Worm (Caenorhabditis elegans) whole organism, L1 larva: ENCODE results near the gene ceh-33.
A peak's percentile ranks its signal among the peaks of the same experiment; 100 is the strongest.

Experiments
- C34B4.2 ChIP-seq: sonication (generic microtip); optimal IDR thresholded peaks from 2 replicates; lab custom pipeline; 2017; ENCODE audit warnings: mild to moderate bottlenecking, missing genetic modification characterization, missing compliant biosample characterization
- F16B12.6 ChIP-seq: fragments of 150-350 bp; optimal IDR thresholded peaks from 2 replicates; lab custom pipeline; 2014; ENCODE audit warnings: missing biosample characterization, missing genetic modification characterization
- ama-1 ChIP-seq: fragments of 150-350 bp; optimal IDR thresholded peaks from 2 replicates; lab custom pipeline; 2014
- ceh-8 ChIP-seq: fragments of 200-800 bp; sonication (Bioruptor generic); optimal IDR thresholded peaks from 2 replicates; lab custom pipeline; 2018; ENCODE audit warnings: mild to moderate bottlenecking, missing genetic modification characterization, moderate library complexity, missing compliant biosample characterization
- ceh-82 ChIP-seq, 3 experiments: fragments of 150-350 bp in 1 of 3; sonication (generic microtip) in 2 of 3; optimal IDR thresholded peaks; 2 replicates each; lab custom pipeline; 2014 to 2017; ENCODE audit warnings: missing biosample characterization in 3 of 3, missing genetic modification characterization in 3 of 3
- ceh-90 ChIP-seq: sonication (generic microtip); optimal IDR thresholded peaks from 2 replicates; lab custom pipeline; 2016; ENCODE audit warnings: missing genetic modification characterization, missing compliant biosample characterization
- dsc-1 ChIP-seq: sonication (generic microtip); optimal IDR thresholded peaks from 2 replicates; lab custom pipeline; 2016; ENCODE audit warnings: mild to moderate bottlenecking, missing genetic modification characterization, missing compliant biosample characterization
- efl-1 ChIP-seq, 4 experiments: fragments of 150-350 bp; optimal IDR thresholded peaks in 3 of 4; peaks in 1 of 4; 1 replicate in 1 of 4; 2 replicates in 3 of 4; lab custom pipeline; 2014; ENCODE audit warnings: missing biosample characterization in 2 of 4, missing genetic modification characterization in 2 of 4, missing genetic modification reagents in 2 of 4
- ets-5 ChIP-seq: fragments of 200-800 bp; sonication (Bioruptor generic); IDR thresholded peaks from 2 replicates; pipeline ENCODE4 v1.3.6; 2022; ENCODE audit warnings: missing genetic modification characterization, missing compliant biosample characterization
- fkh-10 ChIP-seq: sonication (generic microtip); optimal IDR thresholded peaks from 2 replicates; lab custom pipeline; 2017; ENCODE audit warnings: missing biosample characterization, missing genetic modification reagents, missing genetic modification characterization
- fkh-4 ChIP-seq: sonication (generic microtip); optimal IDR thresholded peaks from 2 replicates; lab custom pipeline; 2016; ENCODE audit warnings: missing compliant biosample characterization, missing genetic modification characterization, borderline replicate concordance
- fkh-8 ChIP-seq: sonication (generic microtip); optimal IDR thresholded peaks from 2 replicates; lab custom pipeline; 2016; ENCODE audit warnings: mild to moderate bottlenecking, missing genetic modification characterization, missing compliant biosample characterization
- hlh-4 ChIP-seq: sonication (generic microtip); optimal IDR thresholded peaks from 2 replicates; lab custom pipeline; 2016; ENCODE audit warnings: mild to moderate bottlenecking, missing genetic modification characterization, missing compliant biosample characterization
- hpl-2 ChIP-seq: fragments of 150-350 bp; optimal IDR thresholded peaks from 2 replicates; lab custom pipeline; 2014; ENCODE audit warnings: missing biosample characterization, missing genetic modification reagents, missing genetic modification characterization
- irx-1 ChIP-seq: sonication (generic microtip); optimal IDR thresholded peaks from 2 replicates; lab custom pipeline; 2016; ENCODE audit warnings: missing genetic modification characterization, missing compliant biosample characterization
- lin-14 ChIP-seq: fragments of 200-800 bp; sonication (Bioruptor generic); optimal IDR thresholded peaks from 2 replicates; lab custom pipeline; 2018; ENCODE audit warnings: mild to moderate bottlenecking, missing genetic modification characterization, moderate library complexity, missing compliant biosample characterization
- lsy-2 ChIP-seq, 2 experiments: fragments of 150-350 bp; optimal IDR thresholded peaks; 2 replicates each; lab custom pipeline; 2014; ENCODE audit warnings: missing biosample characterization in 2 of 2, missing genetic modification characterization in 2 of 2
- mab-9 ChIP-seq: fragments of 200-800 bp; sonication (Bioruptor generic); IDR thresholded peaks from 2 replicates; pipeline ENCODE4 v1.3.6; 2022; ENCODE audit warnings: missing genetic modification reagents, missing genetic modification characterization, missing compliant biosample characterization
- mdl-1 ChIP-seq, 2 experiments: fragments of 150-350 bp; optimal IDR thresholded peaks; 2 replicates each; lab custom pipeline; 2014 to 2017; ENCODE audit warnings: missing biosample characterization in 2 of 2, missing genetic modification characterization in 2 of 2, inconsistent platforms in 1 of 2
- nhr-12 ChIP-seq: sonication (generic microtip); optimal IDR thresholded peaks from 2 replicates; lab custom pipeline; 2017; ENCODE audit warnings: missing biosample characterization, missing genetic modification characterization
- nhr-19 ChIP-seq: fragments of 200-800 bp; sonication (Bioruptor generic); conservative IDR thresholded peaks from 2 replicates; pipeline ENCODE4 v1.3.6; 2022; ENCODE audit warnings: missing genetic modification characterization, missing compliant biosample characterization
- nhr-20 ChIP-seq: sonication (generic microtip); optimal IDR thresholded peaks from 2 replicates; lab custom pipeline; 2016; ENCODE audit warnings: mild to moderate bottlenecking, missing genetic modification characterization, missing compliant biosample characterization
- nhr-28 ChIP-seq: fragments of 150-350 bp; optimal IDR thresholded peaks from 2 replicates; lab custom pipeline; 2014; ENCODE audit warnings: missing biosample characterization, missing genetic modification characterization
- nhr-71 ChIP-seq: sonication (generic microtip); optimal IDR thresholded peaks from 2 replicates; lab custom pipeline; 2016; ENCODE audit warnings: mild to moderate bottlenecking, missing genetic modification characterization, moderate library complexity, missing compliant biosample characterization
- nhr-84 ChIP-seq: sonication (generic microtip); optimal IDR thresholded peaks from 2 replicates; lab custom pipeline; 2017; ENCODE audit warnings: missing biosample characterization, missing genetic modification characterization
- nhr-90 ChIP-seq: sonication (generic microtip); optimal IDR thresholded peaks from 2 replicates; lab custom pipeline; 2016; ENCODE audit warnings: mild to moderate bottlenecking, missing genetic modification characterization, missing compliant biosample characterization; ENCODE audit not compliant: poor library complexity
- pax-3 ChIP-seq: fragments of 200-800 bp; sonication (Bioruptor generic); optimal IDR thresholded peaks from 2 replicates; lab custom pipeline; 2018; ENCODE audit warnings: mild to moderate bottlenecking, missing genetic modification characterization, moderate library complexity, missing compliant biosample characterization
- rnt-1 ChIP-seq: sonication (generic microtip); optimal IDR thresholded peaks from 2 replicates; lab custom pipeline; 2016; ENCODE audit warnings: mild to moderate bottlenecking, missing genetic modification characterization, moderate library complexity, missing compliant biosample characterization
- snu-23 ChIP-seq: sonication (generic microtip); optimal IDR thresholded peaks from 2 replicates; lab custom pipeline; 2016; ENCODE audit warnings: missing genetic modification characterization, missing compliant biosample characterization
- sox-4 ChIP-seq: sonication (generic microtip); optimal IDR thresholded peaks from 2 replicates; lab custom pipeline; 2016; ENCODE audit warnings: missing genetic modification characterization, missing compliant biosample characterization
- sup-37 ChIP-seq: fragments of 200-800 bp; sonication (Bioruptor generic); optimal IDR thresholded peaks from 2 replicates; lab custom pipeline; 2018; ENCODE audit warnings: mild to moderate bottlenecking, missing genetic modification characterization, missing compliant biosample characterization
- swsn-7 ChIP-seq: sonication (generic microtip); optimal IDR thresholded peaks from 2 replicates; lab custom pipeline; 2016; ENCODE audit warnings: missing genetic modification characterization, missing compliant biosample characterization
- tbx-2 ChIP-seq: sonication (generic microtip); optimal IDR thresholded peaks from 2 replicates; lab custom pipeline; 2016; ENCODE audit warnings: missing genetic modification characterization, missing compliant biosample characterization
- unc-130 ChIP-seq: fragments of 150-350 bp; optimal IDR thresholded peaks from 2 replicates; lab custom pipeline; 2017; ENCODE audit warnings: missing biosample characterization, missing genetic modification characterization, inconsistent platforms
- unc-86 ChIP-seq: sonication (generic microtip); optimal IDR thresholded peaks from 2 replicates; lab custom pipeline; 2016; ENCODE audit warnings: missing genetic modification characterization, missing compliant biosample characterization
- unc-98 ChIP-seq: fragments of 200-800 bp; sonication (Bioruptor generic); IDR thresholded peaks from 2 replicates; pipeline ENCODE4 v1.3.6; 2022; ENCODE audit warnings: missing genetic modification characterization, missing compliant biosample characterization
- xbp-1 ChIP-seq: sonication (generic microtip); optimal IDR thresholded peaks from 2 replicates; lab custom pipeline; 2016; ENCODE audit warnings: missing genetic modification characterization, missing compliant biosample characterization
- zag-1 ChIP-seq: fragments of 150-350 bp; optimal IDR thresholded peaks from 2 replicates; lab custom pipeline; 2014; ENCODE audit warnings: missing biosample characterization, missing genetic modification characterization
- ztf-11 ChIP-seq, 2 experiments: sonication (generic microtip); optimal IDR thresholded peaks; 2 replicates each; lab custom pipeline; 2016 to 2017; ENCODE audit warnings: missing genetic modification characterization in 2 of 2, missing biosample characterization in 1 of 2, missing compliant biosample characterization in 1 of 2
- ztf-4 ChIP-seq: fragments of 150-350 bp; optimal IDR thresholded peaks from 2 replicates; lab custom pipeline; 2014; ENCODE audit warnings: missing biosample characterization, missing genetic modification characterization

ceh-33 gene

DNA sequence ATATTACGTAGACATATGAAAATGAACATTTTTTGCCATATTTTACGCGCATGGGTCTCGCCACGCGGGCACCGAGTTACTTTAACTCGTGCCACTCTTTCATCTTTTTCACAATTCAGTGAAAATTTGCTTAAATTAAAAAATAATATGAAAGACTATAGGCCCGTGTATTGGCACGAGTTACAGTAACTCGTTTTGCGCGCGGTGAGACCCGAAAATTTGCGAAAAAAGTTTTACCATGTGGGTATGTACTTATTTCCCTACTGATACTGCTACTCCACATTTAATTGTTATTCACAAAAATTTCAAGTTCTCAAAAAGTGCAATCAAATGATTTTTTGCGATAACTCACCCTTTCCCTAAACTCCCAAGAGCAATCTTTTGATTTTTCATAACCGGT, 26.7 kb downstream of the ceh-33 start:
- TF ChIP-seq nhr-12 (tag; lab: Kevin White, UChicago) (no peak), xbp-1 (tag; lab: Kevin White, UChicago) (no peak), sox-4 (tag; lab: Kevin White, UChicago) (no peak), nhr-19 (GFP tag; lab: Robert Waterston, UW) (no peak), nhr-71 (no peak), unc-130 (tag; lab: Kevin White, UChicago) (no peak), nhr-90 (tag; lab: Kevin White, UChicago) (no peak), ceh-8 (no peak), ceh-82 (tag; optimal IDR thresholded peaks at IDR 0.05; lab: Kevin White, UChicago) (no peak), fkh-10 (GFP tag; lab: Kevin White, UChicago) (no peak), C34B4.2 (tag; lab: Kevin White, UChicago) (no peak), mab-9 (no peak), nhr-28 (tag; lab: Kevin White, UChicago) (no peak), nhr-84 (tag; lab: Kevin White, UChicago) (no peak), tbx-2 (tag; lab: Kevin White, UChicago) (no peak)

DNA sequence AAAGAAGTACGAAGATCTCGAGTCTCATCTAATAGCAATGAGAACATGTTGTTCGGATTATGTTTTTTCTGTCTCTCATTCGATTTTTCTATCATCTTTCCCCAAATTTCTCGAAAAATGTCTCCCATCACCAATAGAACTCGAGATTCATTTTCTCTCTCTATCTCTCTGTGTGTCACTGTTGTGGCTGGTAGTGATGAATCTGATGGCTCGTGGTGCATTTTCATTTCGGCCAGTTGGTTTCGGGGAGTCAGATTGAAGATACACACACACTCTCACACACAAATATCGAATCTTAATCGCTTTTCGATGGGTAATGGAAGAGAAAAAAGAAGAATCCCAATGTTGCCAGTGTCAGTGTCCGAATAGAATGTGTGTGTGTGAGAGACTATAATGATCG, 28.5 kb downstream of the ceh-33 start:
- TF ChIP-seq tbx-2 (tag; lab: Kevin White, UChicago): peak; percentile 18
- TF ChIP-seq unc-86: no peak
- TF ChIP-seq nhr-19 (GFP tag; lab: Robert Waterston, UW): peak; percentile 22; the same call in 1 of the 2 replicates
- no peak for TF ChIP-seq sup-37 (GFP tag; lab: Kevin White, UChicago)
- no peak for TF ChIP-seq unc-98 (GFP tag; lab: Robert Waterston, UW)
- TF ChIP-seq hpl-2 (GFP tag; lab: Kevin White, UChicago): no peak
- TF ChIP-seq ztf-4 (tag; lab: Kevin White, UChicago): peak; percentile 9
- peak; percentile 3 for TF ChIP-seq unc-130 (tag; lab: Kevin White, UChicago)
- peak; percentile 53 for TF ChIP-seq fkh-4 (tag; lab: Kevin White, UChicago)
- peak; percentile 81 for TF ChIP-seq lin-14 (GFP tag; lab: Kevin White, UChicago)
- TF ChIP-seq F16B12.6 (tag; lab: Kevin White, UChicago): no peak
- peak; percentile 36 for TF ChIP-seq snu-23 (GFP tag; lab: Kevin White, UChicago)
- TF ChIP-seq lsy-2 (tag; optimal IDR thresholded peaks at IDR 0.05; lab: Kevin White, UChicago): peak in 1 of 2 experiments; percentile 55
- TF ChIP-seq rnt-1: peak; percentile 40
- no peak for TF ChIP-seq xbp-1 (tag; lab: Kevin White, UChicago)
- peak; percentile 94 for TF ChIP-seq dsc-1
- peak; percentile 72 for TF ChIP-seq nhr-71
- TF ChIP-seq efl-1 (optimal IDR thresholded peaks at IDR 0.05; lab: Kevin White, UChicago): peak in 1 of 2 experiments; percentile 9
- TF ChIP-seq efl-1 (GFP tag; optimal IDR thresholded peaks at IDR 0.05 in 1 of 2; lab: Kevin White, UChicago): no peak
- TF ChIP-seq nhr-20 (tag; lab: Kevin White, UChicago): peak; percentile 17
- peak in 1 of 2 experiments; percentile 56 for TF ChIP-seq mdl-1 (tag; optimal IDR thresholded peaks at IDR 0.05; lab: Kevin White, UChicago)

DNA sequence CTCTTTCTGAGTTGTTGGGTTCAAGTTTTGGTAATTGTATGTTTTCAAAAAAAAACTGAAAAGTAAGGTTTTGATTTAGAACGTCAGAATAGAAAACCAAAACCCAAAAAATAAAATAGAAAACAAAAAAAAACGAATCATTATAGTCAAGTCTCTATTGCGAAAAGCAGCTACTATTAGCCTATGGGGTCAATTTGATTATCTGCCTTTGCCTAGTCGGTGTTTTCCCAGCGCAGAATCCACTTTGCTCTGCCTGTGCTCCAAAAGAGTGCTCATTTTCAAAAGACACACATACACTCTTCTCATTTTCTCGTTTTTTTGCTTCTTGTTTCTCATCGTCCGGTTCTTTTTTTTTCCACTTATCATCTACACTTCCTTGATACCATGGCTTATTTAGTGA, 35.8 kb downstream of the ceh-33 start:
- no peak for TF ChIP-seq unc-130 (tag; lab: Kevin White, UChicago)
- TF ChIP-seq ztf-11 (tag; optimal IDR thresholded peaks at IDR 0.05; lab: Kevin White, UChicago): no peak
- TF ChIP-seq fkh-8 (tag; lab: Kevin White, UChicago): no peak
- no peak for TF ChIP-seq unc-98 (GFP tag; lab: Robert Waterston, UW)
- TF ChIP-seq pax-3: no peak
- TF ChIP-seq irx-1 (tag; lab: Kevin White, UChicago): no peak
- no peak for TF ChIP-seq sox-4 (tag; lab: Kevin White, UChicago)
- no peak for TF ChIP-seq ama-1 (lab: Kevin White, UChicago)
- TF ChIP-seq nhr-28 (tag; lab: Kevin White, UChicago): no peak
- TF ChIP-seq zag-1: no peak
- TF ChIP-seq nhr-71: no peak
- no peak for TF ChIP-seq nhr-20 (tag; lab: Kevin White, UChicago)

DNA sequence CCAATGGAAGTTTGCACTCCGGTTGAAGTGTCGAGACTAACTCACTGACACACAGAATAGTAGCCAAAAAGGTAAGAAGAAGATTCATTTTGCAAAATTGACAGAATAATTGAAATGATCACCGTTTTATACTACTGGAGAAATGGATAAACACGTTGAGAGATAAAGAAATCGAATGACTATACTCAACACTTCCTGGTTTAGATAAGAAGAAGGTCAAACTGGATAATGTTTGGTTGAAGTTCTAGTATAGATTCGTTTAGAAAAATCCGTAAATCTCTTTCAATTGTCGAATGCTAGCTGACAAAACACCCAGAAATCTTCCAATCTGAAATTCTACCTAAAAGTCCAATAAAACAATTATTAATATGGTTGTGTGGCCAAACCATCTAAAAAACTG, 37.2 kb downstream of the ceh-33 start, which contains the start of gene Y49G5A.1:
Gene Y49G5A.1, minus strand, starts transcription at position 101 of the 400 bp plus-strand sequence.
- TF ChIP-seq ceh-90 (tag; lab: Kevin White, UChicago) (no peak), swsn-7 (no peak), zag-1 (no peak), hlh-4 (tag; lab: Kevin White, UChicago) (no peak), ets-5 (no peak)
